Fruit fly (Drosophila melanogaster) whole organism, embryonic: ENCODE data around the gene CG5541.

Experiments used
- Adf1 ChIP-seq: fragments of 200-800 bp; sonication (Bioruptor generic); IDR thresholded peaks from 2 replicates; pipeline ENCODE4 v1.3.6; 2022; ENCODE audit warnings: missing biosample characterization, missing genetic modification characterization
- Atf3 ChIP-seq: fragments of 200-800 bp; sonication (Bioruptor generic); optimal IDR thresholded peaks from 3 replicates; lab custom pipeline; 2016; ENCODE audit warnings: missing biosample characterization, missing genetic modification characterization
- Awh ChIP-seq: fragments of 200-800 bp; sonication (Bioruptor generic); IDR thresholded peaks from 2 replicates; pipeline ENCODE4, ENCODE4 v1.3.6; 2022; ENCODE audit warnings: missing biosample characterization, missing genetic modification characterization
- BEAF-32 ChIP-seq: fragments of 200-800 bp; sonication (Bioruptor generic); optimal IDR thresholded peaks from 3 replicates; lab custom pipeline; 2017; ENCODE audit warnings: missing biosample characterization, missing genetic modification characterization, mild to moderate bottlenecking, moderate library complexity, missing genetic modification reagents
- Bteb2 ChIP-seq: fragments of 200-800 bp; sonication (Bioruptor generic); optimal IDR thresholded peaks from 2 replicates; lab custom pipeline; 2016; ENCODE audit warnings: missing biosample characterization, missing genetic modification characterization
- CG12299 ChIP-seq: fragments of 200-800 bp; sonication (Bioruptor generic); optimal IDR thresholded peaks from 2 replicates; lab custom pipeline; 2018; ENCODE audit warnings: missing biosample characterization, mild to moderate bottlenecking, missing genetic modification characterization
- CG14441 ChIP-seq: fragments of 200-800 bp; sonication (Bioruptor generic); IDR thresholded peaks from 2 replicates; pipeline ENCODE4 v1.3.6; 2022; ENCODE audit warnings: missing biosample characterization, missing genetic modification characterization
- CG1647 ChIP-seq: fragments of 200-800 bp; sonication (Bioruptor generic); optimal IDR thresholded peaks from 3 replicates; lab custom pipeline; 2016; ENCODE audit warnings: missing biosample characterization, missing genetic modification characterization
- CG16779 ChIP-seq: fragments of 200-800 bp; sonication (Bioruptor generic); IDR thresholded peaks from 2 replicates; pipeline ENCODE4 v1.3.6; 2022; ENCODE audit warnings: missing biosample characterization, missing genetic modification characterization
- CG17802 ChIP-seq: fragments of 200-800 bp; sonication (Bioruptor generic); optimal IDR thresholded peaks from 2 replicates; lab custom pipeline; 2018; ENCODE audit warnings: missing biosample characterization, mild to moderate bottlenecking, missing genetic modification characterization, moderate library complexity
- CG2120 ChIP-seq: fragments of 200-800 bp; sonication (Bioruptor generic); optimal IDR thresholded peaks from 3 replicates; lab custom pipeline; 2016; ENCODE audit warnings: missing biosample characterization, missing genetic modification characterization
- CG32532 ChIP-seq: fragments of 200-800 bp; sonication (Bioruptor generic); IDR thresholded peaks from 2 replicates; pipeline ENCODE4 v1.3.6; 2022; ENCODE audit warnings: missing biosample characterization, missing genetic modification characterization
- CG33557 ChIP-seq: fragments of 200-800 bp; sonication (Bioruptor generic); optimal IDR thresholded peaks from 2 replicates; lab custom pipeline; 2019; ENCODE audit warnings: missing biosample characterization, mild to moderate bottlenecking, missing genetic modification characterization, moderate library complexity
- CG3407 ChIP-seq: fragments of 200-800 bp; sonication (Bioruptor generic); optimal IDR thresholded peaks from 2 replicates; lab custom pipeline; 2018; ENCODE audit warnings: missing biosample characterization, mild to moderate bottlenecking, missing genetic modification characterization
- CG4328 ChIP-seq: fragments of 200-800 bp; sonication (Bioruptor generic); optimal IDR thresholded peaks from 3 replicates; lab custom pipeline; 2017; ENCODE audit warnings: missing biosample characterization, missing genetic modification reagents, missing genetic modification characterization
- CG5180 ChIP-seq: fragments of 200-800 bp; sonication (Bioruptor generic); optimal IDR thresholded peaks from 3 replicates; lab custom pipeline; 2017; ENCODE audit warnings: missing biosample characterization, missing genetic modification characterization, mild to moderate bottlenecking, moderate library complexity, missing genetic modification reagents
- CG6689 ChIP-seq: fragments of 200-800 bp; sonication (Bioruptor generic); IDR thresholded peaks from 2 replicates; pipeline ENCODE4 v1.3.6; 2022; ENCODE audit warnings: missing biosample characterization, missing genetic modification characterization
- CG9609 ChIP-seq: fragments of 200-800 bp; sonication (Bioruptor generic); optimal IDR thresholded peaks from 3 replicates; lab custom pipeline; 2016; ENCODE audit warnings: missing biosample characterization, missing genetic modification characterization
- D19B ChIP-seq: fragments of 200-800 bp; sonication (Bioruptor generic); optimal IDR thresholded peaks from 2 replicates; lab custom pipeline; 2017; ENCODE audit warnings: missing biosample characterization, mild to moderate bottlenecking, missing genetic modification characterization
- Dbx ChIP-seq: fragments of 200-800 bp; sonication (Bioruptor generic); IDR thresholded peaks from 3 replicates; pipeline ENCODE4 v1.3.6; 2022; ENCODE audit warnings: missing biosample characterization, missing genetic modification characterization
- Deaf1 ChIP-seq: fragments of 200-800 bp; optimal IDR thresholded peaks from 3 replicates; lab custom pipeline; 2019; ENCODE audit warnings: missing biosample characterization, mild to moderate bottlenecking, missing genetic modification characterization, moderate library complexity
- Doc3 ChIP-seq: fragments of 200-800 bp; sonication (Bioruptor generic); IDR thresholded peaks from 3 replicates; pipeline ENCODE4 v1.3.6; 2022; ENCODE audit warnings: missing biosample characterization, missing genetic modification characterization; ENCODE audit not compliant: partially characterized antibody
- Drgx ChIP-seq: fragments of 200-800 bp; sonication (Bioruptor generic); IDR thresholded peaks from 2 replicates; pipeline ENCODE4 v1.3.6; 2022; ENCODE audit warnings: missing biosample characterization, missing genetic modification characterization
- Gug ChIP-seq: fragments of 200-800 bp; sonication (Bioruptor generic); IDR thresholded peaks from 4 replicates; pipeline ENCODE4 v1.3.6; 2022; ENCODE audit warnings: missing biosample characterization, missing genetic modification characterization
- MBD-R2 ChIP-seq: fragments of 200-800 bp; sonication (Bioruptor generic); IDR thresholded peaks from 2 replicates; pipeline ENCODE4 v1.3.6; 2022; ENCODE audit warnings: missing biosample characterization, missing genetic modification characterization
- Med ChIP-seq: fragments of 200-800 bp; sonication (Bioruptor generic); peaks from one replicate; lab custom pipeline; 2016; ENCODE audit warnings: missing biosample characterization, missing genetic modification characterization, mild to moderate bottlenecking, inconsistent platforms, moderate library complexity
- Pdp1 ChIP-seq, 2 experiments: fragments of 200-800 bp; sonication (Bioruptor generic); optimal IDR thresholded peaks; 3 replicates each; lab custom pipeline; 2016; ENCODE audit warnings: missing biosample characterization in 2 of 2, missing genetic modification characterization in 2 of 2, mild to moderate bottlenecking in 1 of 2, moderate library complexity in 1 of 2
- Xrp1 ChIP-seq: fragments of 200-800 bp; sonication (Bioruptor generic); IDR thresholded peaks from 2 replicates; pipeline ENCODE4 v1.3.6; 2022; ENCODE audit warnings: missing biosample characterization, missing genetic modification characterization
- abd-A ChIP-seq: fragments of 200-800 bp; sonication (Bioruptor generic); optimal IDR thresholded peaks from 3 replicates; lab custom pipeline; 2019; ENCODE audit warnings: missing biosample characterization, mild to moderate bottlenecking, missing genetic modification characterization, moderate library complexity
- ac ChIP-seq: fragments of 200-800 bp; sonication (Bioruptor generic); optimal IDR thresholded peaks from 3 replicates; lab custom pipeline; 2017; ENCODE audit warnings: missing biosample characterization, mild to moderate bottlenecking, missing genetic modification characterization
- bab2 ChIP-seq: fragments of 200-800 bp; sonication (Bioruptor generic); optimal IDR thresholded peaks from 2 replicates; lab custom pipeline; 2016; ENCODE audit warnings: missing biosample characterization, missing genetic modification characterization
- cato ChIP-seq: fragments of 200-800 bp; sonication (Bioruptor generic); optimal IDR thresholded peaks from 2 replicates; lab custom pipeline; 2016; ENCODE audit warnings: missing biosample characterization, missing genetic modification characterization, borderline replicate concordance
- chinmo ChIP-seq: fragments of 200-800 bp; sonication (Bioruptor generic); IDR thresholded peaks from 4 replicates; pipeline ENCODE4 v1.3.6; 2022; ENCODE audit warnings: missing biosample characterization, missing genetic modification characterization; ENCODE audit not compliant: partially characterized antibody
- dm ChIP-seq: fragments of 200-800 bp; sonication (Bioruptor generic); optimal IDR thresholded peaks from 3 replicates; lab custom pipeline; 2016; ENCODE audit warnings: missing biosample characterization, missing genetic modification characterization
- dmrt11E ChIP-seq: fragments of 200-800 bp; sonication (Bioruptor generic); optimal IDR thresholded peaks from 3 replicates; lab custom pipeline; 2018; ENCODE audit warnings: missing biosample characterization, mild to moderate bottlenecking, missing genetic modification characterization, moderate library complexity
- ewg ChIP-seq: fragments of 200-800 bp; sonication (Bioruptor generic); optimal IDR thresholded peaks from 3 replicates; lab custom pipeline; 2017; ENCODE audit warnings: mild to moderate bottlenecking, missing biosample characterization, missing genetic modification reagents, missing genetic modification characterization
- fd3F ChIP-seq: fragments of 200-800 bp; sonication (Bioruptor generic); optimal IDR thresholded peaks from 2 replicates; lab custom pipeline; 2018; ENCODE audit warnings: missing biosample characterization, mild to moderate bottlenecking, missing genetic modification characterization, moderate library complexity
- ftz-f1 ChIP-seq: fragments of 200-800 bp; sonication (Bioruptor generic); optimal IDR thresholded peaks from 2 replicates; lab custom pipeline; 2016; ENCODE audit warnings: missing biosample characterization, missing genetic modification characterization
- ind ChIP-seq: fragments of 200-800 bp; sonication (Bioruptor generic); optimal IDR thresholded peaks from 3 replicates; lab custom pipeline; 2016; ENCODE audit warnings: missing biosample characterization, missing genetic modification characterization
- kah ChIP-seq: fragments of 200-800 bp; sonication (Bioruptor generic); optimal IDR thresholded peaks from 2 replicates; lab custom pipeline; 2018; ENCODE audit warnings: missing biosample characterization, mild to moderate bottlenecking, missing genetic modification characterization
- maf-S ChIP-seq: fragments of 200-800 bp; sonication (Bioruptor generic); optimal IDR thresholded peaks from 2 replicates; lab custom pipeline; 2016; ENCODE audit warnings: missing biosample characterization, missing genetic modification characterization
- nerfin-1 ChIP-seq: fragments of 200-800 bp; sonication (Bioruptor generic); optimal IDR thresholded peaks from 3 replicates; lab custom pipeline; 2019; ENCODE audit warnings: missing biosample characterization, mild to moderate bottlenecking, missing genetic modification characterization, moderate library complexity
- p53 ChIP-seq: fragments of 200-800 bp; sonication (Bioruptor generic); optimal IDR thresholded peaks from 2 replicates; lab custom pipeline; 2016; ENCODE audit warnings: missing biosample characterization, missing genetic modification characterization
- repo ChIP-seq: fragments of 200-800 bp; sonication (Bioruptor generic); optimal IDR thresholded peaks from 2 replicates; lab custom pipeline; 2016; ENCODE audit warnings: missing biosample characterization, missing genetic modification characterization
- row ChIP-seq: fragments of 200-800 bp; sonication (Bioruptor generic); IDR thresholded peaks from 3 replicates; pipeline ENCODE4 v1.3.6; 2022; ENCODE audit warnings: missing biosample characterization, missing genetic modification characterization
- schlank ChIP-seq: fragments of 200-800 bp; sonication (Bioruptor generic); optimal IDR thresholded peaks from 2 replicates; lab custom pipeline; 2018; ENCODE audit warnings: missing biosample characterization, mild to moderate bottlenecking, missing genetic modification characterization
- slou ChIP-seq: fragments of 200-800 bp; sonication (Bioruptor generic); optimal IDR thresholded peaks from 3 replicates; lab custom pipeline; 2016; ENCODE audit warnings: missing biosample characterization, missing genetic modification characterization
- tap ChIP-seq: fragments of 200-800 bp; optimal IDR thresholded peaks from 3 replicates; lab custom pipeline; 2019; ENCODE audit warnings: missing biosample characterization, mild to moderate bottlenecking, missing genetic modification characterization, moderate library complexity
- twi ChIP-seq: fragments of 200-800 bp; optimal IDR thresholded peaks from 2 replicates; lab custom pipeline; 2019; ENCODE audit warnings: missing biosample characterization, mild to moderate bottlenecking, missing genetic modification characterization, moderate library complexity

The CG5541 gene

dm6 chrX:15085777-15086510 is 42.0 kb downstream of the CG5541 start, which contains the start of the genes CG15027 and Dbct (continued):
- peak; percentile 75 for TF ChIP-seq dmrt11E (tag; lab: Kevin White, UChicago)
- peak; percentile 55 for TF ChIP-seq dm (GFP tag; lab: Kevin White, UChicago)
- peak; percentile 55 for TF ChIP-seq fd3F (GFP tag; lab: Kevin White, UChicago)
- TF ChIP-seq kah = peak; percentile 30
- TF ChIP-seq repo = no peak
- no peak for TF ChIP-seq slou (GFP tag; lab: Kevin White, UChicago)
- 0 out of 4 replicates have a peak, but pooled peaks have one; percentile 43 for TF ChIP-seq Gug
- TF ChIP-seq Dbx (GFP tag; lab: Robert Waterston, UW) = peak; percentile 74; the same call in 2 of the 3 replicates
- no peak for TF ChIP-seq CG17802 (tag; lab: Kevin White, UChicago)
- TF ChIP-seq CG2120 (GFP tag; lab: Kevin White, UChicago) = peak; percentile 59
- TF ChIP-seq ac (GFP tag; lab: Kevin White, UChicago) = no peak
- TF ChIP-seq Awh (GFP tag; lab: Robert Waterston, UW) = 0 out of 2 replicates have a peak, but pooled peaks have one; percentile 35
- TF ChIP-seq maf-S (GFP tag; lab: Kevin White, UChicago) = no peak
- no peak for TF ChIP-seq Bteb2 (GFP tag; lab: Kevin White, UChicago)
- TF ChIP-seq tap (tag; lab: Kevin White, UChicago) = peak; percentile 48
- TF ChIP-seq ind = peak; percentile 73
- no peak for TF ChIP-seq D19B
- peak; percentile 29; the same call in 1 of the 2 replicates for TF ChIP-seq Adf1 (GFP tag; lab: Robert Waterston, UW)
- TF ChIP-seq chinmo = 0 out of 4 replicates have a peak, but pooled peaks have one; percentile 62
- no peak for TF ChIP-seq schlank (tag; lab: Kevin White, UChicago)
- peak; percentile 67 for TF ChIP-seq CG33557 (GFP tag; lab: Kevin White, UChicago)
- no peak for TF ChIP-seq CG1647
- TF ChIP-seq CG12299 (tag; lab: Kevin White, UChicago) = peak; percentile 29
- no peak for TF ChIP-seq bab2 (GFP tag; lab: Kevin White, UChicago)
- TF ChIP-seq Xrp1 (GFP tag; lab: Robert Waterston, UW) = peak; percentile 83
- peak; percentile 70 for TF ChIP-seq CG4328
- peak; percentile 32 to 99 for TF ChIP-seq Pdp1 (GFP tag; optimal IDR thresholded peaks at IDR 0.05; lab: Kevin White, UChicago)
- TF ChIP-seq ftz-f1 (GFP tag; lab: Kevin White, UChicago) = no peak
- peak; percentile 67 for TF ChIP-seq CG14441 (GFP tag; lab: Robert Waterston, UW)
- peak; percentile 60; the same call in 1 of the 2 replicates for TF ChIP-seq CG6689 (GFP tag; lab: Robert Waterston, UW)

DNA sequence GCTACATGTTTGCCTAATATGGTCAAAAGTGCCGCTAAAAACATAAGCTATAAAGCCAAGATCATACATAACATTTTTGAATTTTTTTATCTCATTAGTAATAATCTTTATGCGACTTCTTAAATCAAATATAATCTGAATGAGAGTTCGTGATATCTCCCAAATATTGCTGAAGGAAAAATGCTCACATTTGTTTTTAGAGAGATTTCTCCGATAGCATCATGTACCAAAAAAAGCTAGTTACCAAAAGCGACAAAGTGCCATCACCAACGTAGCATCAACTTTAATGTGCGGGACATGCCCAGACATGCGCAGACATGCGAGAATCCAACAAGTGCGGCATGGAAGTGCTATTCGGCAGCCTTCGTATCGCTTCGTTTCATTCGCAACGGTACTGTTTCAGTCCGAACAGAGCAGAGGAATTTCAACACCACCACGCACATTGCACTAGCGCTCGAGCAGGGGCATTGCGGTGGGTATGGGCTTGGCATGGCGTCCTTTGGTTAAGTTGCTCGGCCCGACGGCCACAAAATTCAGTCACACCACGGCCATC is 45.3 kb downstream of the CG5541 start, which contains the start of gene Rab3-GEF:
TSS of gene Rab3-GEF (plus strand) at position 537 of the 553 bp plus-strand sequence.
- TF ChIP-seq Med (GFP tag; lab: Kevin White, UChicago) = peak; percentile 19
- no peak for TF ChIP-seq CG9609 (GFP tag; lab: Kevin White, UChicago)
- peak; percentile 34 for TF ChIP-seq abd-A
- no peak for TF ChIP-seq Doc3
- peak; percentile 64; the same call in 1 of the 2 replicates for TF ChIP-seq CG16779 (GFP tag; lab: Robert Waterston, UW)
- 0 out of 2 replicates have a peak, but pooled peaks have one; percentile 10 for TF ChIP-seq CG32532 (GFP tag; lab: Robert Waterston, UW)
- TF ChIP-seq ewg (GFP tag; lab: Kevin White, UChicago) = peak; percentile 92
- TF ChIP-seq cato (GFP tag; lab: Kevin White, UChicago) = no peak
- peak; percentile 18 for TF ChIP-seq BEAF-32 (GFP tag; lab: Kevin White, UChicago)
- peak; percentile 26 for TF ChIP-seq CG5180 (GFP tag; lab: Kevin White, UChicago)
- TF ChIP-seq Atf3 (GFP tag; lab: Kevin White, UChicago) = no peak
- no peak for TF ChIP-seq Drgx (GFP tag; lab: Robert Waterston, UW)
- TF ChIP-seq p53 (GFP tag; lab: Kevin White, UChicago) = peak; percentile 94
- peak; percentile 95 for TF ChIP-seq Deaf1 (tag; lab: Kevin White, UChicago)
- TF ChIP-seq nerfin-1 (tag; lab: Kevin White, UChicago) = peak; percentile 93
- peak; percentile 53; the same call in 2 of the 3 replicates for TF ChIP-seq row (GFP tag; lab: Robert Waterston, UW)
- no peak for TF ChIP-seq MBD-R2 (GFP tag; lab: Robert Waterston, UW)
- TF ChIP-seq twi (tag; lab: Kevin White, UChicago) = no peak
- TF ChIP-seq CG3407 = no peak
